Worm (Caenorhabditis elegans) whole organism, early embryonic: ENCODE data around the gene K02E2.6.

Experiments
- B0310.2 ChIP-seq: sonication (generic microtip); optimal IDR thresholded peaks from 2 replicates; lab custom pipeline; 2016; ENCODE audit warnings: mild to moderate bottlenecking, missing genetic modification characterization, missing compliant biosample characterization
- F13C5.2 ChIP-seq: sonication (generic microtip); optimal IDR thresholded peaks from 2 replicates; lab custom pipeline; 2017; ENCODE audit warnings: mild to moderate bottlenecking, missing genetic modification characterization, inconsistent platforms, missing compliant biosample characterization
- ama-1 ChIP-seq: fragments of 150-350 bp; optimal IDR thresholded peaks from 2 replicates; lab custom pipeline; 2014
- flt-1 ChIP-seq: fragments of 200-800 bp; sonication (Bioruptor generic); IDR thresholded peaks from 2 replicates; pipeline ENCODE4 v1.3.6; 2022; ENCODE audit warnings: missing genetic modification characterization, missing compliant biosample characterization

DNA sequence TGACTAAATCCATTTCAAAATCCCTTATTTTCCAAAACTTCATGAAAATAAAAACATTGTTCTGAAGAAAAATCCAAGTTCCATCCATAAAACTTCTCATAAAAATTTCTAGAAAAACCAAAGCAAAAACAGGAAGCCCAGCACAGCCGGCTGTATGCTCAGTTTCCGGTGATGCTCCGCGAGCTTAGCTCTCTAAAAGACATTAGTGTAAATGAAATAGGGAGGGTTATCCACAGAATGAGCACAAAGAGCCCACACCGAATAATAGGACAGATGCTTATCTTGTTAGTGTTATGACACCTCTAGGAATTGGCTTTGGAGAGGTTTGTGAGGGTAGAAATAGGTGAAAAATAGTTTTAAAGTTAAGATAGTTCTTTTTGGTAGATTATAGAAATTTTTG, 42.3 kb upstream of the K02E2.6 start:
- TF ChIP-seq flt-1 (GFP tag; lab: Robert Waterston, UW) (no peak), B0310.2 (tag; lab: Kevin White, UChicago) (no peak), F13C5.2 (no peak), ama-1 (lab: Kevin White, UChicago) (no peak)
